Worm (Caenorhabditis elegans): ENCODE data around the gene F09D12.2.
"Not testable (repeated sequence)": the region's sequence is repeated elsewhere in the genome, so short reads cannot be mapped to it uniquely, and the experiment has no call there.

The F09D12.2 gene

ce11 chrIV:3395581-3395980 lies 48.4 kb downstream of the F09D12.2 start, which contains the start of gene C04C3.14:
TSS of gene C04C3.14 (plus strand) at chrIV:3395881.
- TF ChIP-seq tbx-11 (GFP tag; IDR thresholded peaks at IDR 0.05): no peak
- TF ChIP-seq scrt-1 (GFP tag; IDR thresholded peaks at IDR 0.05): no peak
- TF ChIP-seq pes-1 (GFP tag; IDR thresholded peaks at IDR 0.05): no peak
- TF ChIP-seq hmg-4 (GFP tag; optimal IDR thresholded peaks at IDR 0.05): no peak
- TF ChIP-seq hmbx-1 (tag; optimal IDR thresholded peaks at IDR 0.05): no peak
- no peak for TF ChIP-seq ama-1 (optimal IDR thresholded peaks at IDR 0.05)
- TF ChIP-seq aly-1 (tag; optimal IDR thresholded peaks at IDR 0.05): no peak
- TF ChIP-seq B0310.2 (tag; optimal IDR thresholded peaks at IDR 0.05): no peak

- not testable (repeated sequence) for TF ChIP-seq ceh-36, aly-1, ets-7 (tag; optimal IDR thresholded peaks at IDR 0.05)
These were observed 49.9 kb downstream of the F09D12.2 start, which contains the start of gene C04C3.4 for ce11 chrIV:3394066-3394465. TSS of gene C04C3.4 (plus strand) at chrIV:3394366.

Data from whole organism, early embryonic.